Fruit fly (Drosophila melanogaster): ENCODE data around the gene CG15456.

DNA sequence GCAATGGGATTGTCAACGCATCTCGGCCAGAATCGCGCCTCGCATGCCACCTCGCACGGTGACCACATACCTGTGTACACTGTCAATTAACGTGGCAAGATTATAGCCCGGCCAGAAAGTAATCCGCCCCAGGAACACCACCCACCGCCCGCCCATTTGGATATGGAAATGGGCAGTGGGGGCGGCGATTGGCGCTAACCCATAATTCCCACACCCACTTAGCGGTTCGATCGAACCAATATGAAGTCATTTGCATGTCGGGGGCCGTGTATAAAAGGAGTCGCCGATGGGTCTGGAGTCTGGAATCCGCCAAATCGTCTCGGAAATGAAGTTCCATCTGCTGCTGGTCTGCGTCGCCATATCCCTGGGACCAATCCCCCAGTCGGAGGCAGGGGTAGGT, 11.4 kb downstream of the CG15456 start, which contains the start of gene Obp19a:
- TF ChIP-seq CG3407 (GFP tag; optimal IDR thresholded peaks at IDR 0.05) (no peak), CG9215 (GFP tag; IDR thresholded peaks at IDR 0.05) (no peak), CkIIα-i1 (GFP tag; IDR thresholded peaks at IDR 0.05) (no peak)

All from whole organism, embryonic.